Worm (Caenorhabditis elegans) whole organism, L4/young adult: ENCODE measurements around the gene act-2.

Experiments used
- W03F9.2 ChIP-seq: fragments of 150-350 bp; optimal IDR thresholded peaks from 2 replicates; lab custom pipeline; 2014; ENCODE audit warnings: missing biosample characterization, missing genetic modification characterization
- dao-5 ChIP-seq: sonication (generic microtip); optimal IDR thresholded peaks from 2 replicates; lab custom pipeline; 2016; ENCODE audit warnings: missing genotype, missing genetic modification characterization, moderate library complexity, missing compliant biosample characterization
- him-1 ChIP-seq: sonication (generic microtip); optimal IDR thresholded peaks from 2 replicates; lab custom pipeline; 2016; ENCODE audit warnings: missing genotype, missing genetic modification reagents, missing genetic modification characterization, missing compliant biosample characterization

- TF ChIP-seq him-1 = no peak
- no peak for TF ChIP-seq dao-5 (tag; lab: Kevin White, UChicago)
- TF ChIP-seq W03F9.2 (tag; lab: Kevin White, UChicago) = no peak
Observed at ce11 chrV:11113607-11114006, 35.7 kb upstream of the act-2 start, which contains the start of gene math-33.
